Fruit fly (Drosophila melanogaster) whole organism, wandering third instar larva: ENCODE data around the gene CtsL3.

Experiments used
- Abd-B ChIP-seq: fragments of >200 bp; optimal IDR thresholded peaks from 2 replicates; lab custom pipeline; 2017; ENCODE audit warnings: missing biosample characterization, missing genetic modification characterization
- Hr83 ChIP-seq: fragments of 200-300 bp; sonication (Bioruptor generic); optimal IDR thresholded peaks from 2 replicates; lab custom pipeline; 2016; ENCODE audit warnings: missing biosample characterization, mild to moderate bottlenecking, missing genetic modification characterization, moderate library complexity; ENCODE audit not compliant: poor library complexity, severe bottlenecking
- OdsH ChIP-seq: fragments of 200-800 bp; sonication (Bioruptor generic); optimal IDR thresholded peaks from 2 replicates; lab custom pipeline; 2016; ENCODE audit warnings: missing biosample characterization, mild to moderate bottlenecking, missing genetic modification characterization
- Vsx2 ChIP-seq: fragments of 200-300, 225-300 bp; sonication (Bioruptor generic); optimal IDR thresholded peaks from 2 replicates; lab custom pipeline; 2018; ENCODE audit warnings: missing biosample characterization, missing genetic modification characterization; ENCODE audit not compliant: partially characterized antibody
- h ChIP-seq: fragments of 200-800 bp; sonication (Bioruptor generic); optimal IDR thresholded peaks from 3 replicates; lab custom pipeline; 2016; ENCODE audit warnings: missing biosample characterization, mild to moderate bottlenecking, missing genetic modification characterization
- jim ChIP-seq: fragments of 175-275, 200-325 bp; sonication (Bioruptor generic); optimal IDR thresholded peaks from 2 replicates; lab custom pipeline; 2016; ENCODE audit warnings: missing biosample characterization, mild to moderate bottlenecking, missing genetic modification characterization

DNA sequence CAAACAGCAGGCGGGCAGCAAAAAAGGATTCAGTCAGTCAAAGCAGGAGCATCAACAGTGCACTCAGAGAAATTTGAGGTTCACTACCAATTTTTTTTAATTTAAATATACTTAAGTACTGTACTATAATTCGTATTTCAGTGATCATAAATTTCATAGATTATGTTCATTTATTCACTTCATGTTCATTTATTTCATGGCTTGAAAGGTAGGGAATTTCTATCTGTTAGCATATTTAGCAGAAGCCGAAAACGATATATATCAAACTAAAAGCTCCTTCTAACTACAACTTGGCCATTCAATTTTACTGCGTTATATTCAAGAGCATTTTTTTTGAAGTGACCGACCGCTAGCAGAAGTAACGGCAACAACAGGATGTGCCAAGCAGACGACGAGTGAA, 33.2 kb downstream of the CtsL3 start:
- TF ChIP-seq OdsH (GFP tag; lab: Kevin White, UChicago) (no peak), jim (GFP tag; lab: Kevin White, UChicago) (no peak), Abd-B (GFP tag; lab: Kevin White, UChicago) (no peak), Hr83 (no peak), h (no peak), Vsx2 (GFP tag; lab: Kevin White, UChicago) (no peak)
